Worm (Caenorhabditis elegans): Measurements from ENCODE around the gene znf-782.

- no peak for TF ChIP-seq ets-4 (tag; optimal IDR thresholded peaks at IDR 0.05)
- TF ChIP-seq ceh-31 (tag; optimal IDR thresholded peaks at IDR 0.05), result no peak
- TF ChIP-seq hlh-8 (tag; optimal IDR thresholded peaks at IDR 0.05), result no peak
- TF ChIP-seq fkh-10 (GFP tag; optimal IDR thresholded peaks at IDR 0.05), result no peak
- no peak for TF ChIP-seq ref-2 (tag; optimal IDR thresholded peaks at IDR 0.05)
- TF ChIP-seq lin-11 (tag; optimal IDR thresholded peaks at IDR 0.05), result no peak
- no peak for TF ChIP-seq pha-2 (tag; optimal IDR thresholded peaks at IDR 0.05)
These were observed 32.2 kb downstream of the znf-782 start for ce11 chrIV:1035108-1035507.
